Worm (Caenorhabditis elegans): ENCODE data around the gene cec-2.

ce11 chrIV:1213192-1213591 lies 42.7 kb downstream of the cec-2 start:
- TF ChIP-seq fos-1 (tag; optimal IDR thresholded peaks at IDR 0.05) (no peak), aly-2 (tag; optimal IDR thresholded peaks at IDR 0.05) (no peak), lin-13 (GFP tag; optimal IDR thresholded peaks at IDR 0.05) (no peak)
